Worm (Caenorhabditis elegans) whole organism, young adult: Measurements from ENCODE around the gene hpo-12.
A peak's percentile ranks its signal among the peaks of the same experiment; 100 is the strongest.

ENCODE experiments used
- D2030.7 ChIP-seq: fragments of 200-800 bp; sonication (Bioruptor generic); IDR thresholded peaks from 2 replicates; pipeline ENCODE4 v1.3.6; 2022; ENCODE audit warnings: missing genetic modification reagents, missing genetic modification characterization, missing compliant biosample characterization
- F10E7.11 ChIP-seq: sonication (generic microtip); optimal IDR thresholded peaks from 2 replicates; lab custom pipeline; 2017; ENCODE audit warnings: mild to moderate bottlenecking, missing genetic modification characterization, moderate library complexity, missing compliant biosample characterization
- F33H1.4 ChIP-seq: fragments of 200-800 bp; sonication (Bioruptor generic); IDR thresholded peaks from 2 replicates; pipeline ENCODE4 v1.3.6; 2022; ENCODE audit warnings: missing genetic modification reagents, missing genetic modification characterization, missing compliant biosample characterization
- F49E8.2 ChIP-seq: sonication (generic microtip); optimal IDR thresholded peaks from 3 replicates; lab custom pipeline; 2017; ENCODE audit warnings: missing genetic modification characterization, mild to moderate bottlenecking, missing compliant biosample characterization, antibody characterized with exemption, moderate library complexity; ENCODE audit not compliant: insufficient read depth
- F55B11.4 ChIP-seq: sonication (generic microtip); optimal IDR thresholded peaks from 2 replicates; lab custom pipeline; 2016; ENCODE audit warnings: missing compliant biosample characterization, missing genetic modification characterization, borderline replicate concordance; ENCODE audit not compliant: insufficient read depth
- K11D2.4 ChIP-seq: fragments of 200-800 bp; sonication (Bioruptor generic); IDR thresholded peaks from 2 replicates; pipeline ENCODE4 v1.3.6; 2022; ENCODE audit warnings: missing genetic modification reagents, missing genetic modification characterization, missing compliant biosample characterization
- T07F8.4 ChIP-seq: sonication (generic microtip); optimal IDR thresholded peaks from 2 replicates; lab custom pipeline; 2016; ENCODE audit warnings: mild to moderate bottlenecking, missing genetic modification characterization, moderate library complexity, missing compliant biosample characterization
- Y95B8A.8 ChIP-seq: fragments of 200-800 bp; sonication (Bioruptor generic); IDR thresholded peaks from 2 replicates; pipeline ENCODE4 v1.3.6; 2022; ENCODE audit warnings: missing genetic modification reagents, missing genetic modification characterization, missing compliant biosample characterization
- akir-1 ChIP-seq: fragments of 200-800 bp; sonication (Bioruptor generic); optimal IDR thresholded peaks from 2 replicates; lab custom pipeline; 2018; ENCODE audit warnings: mild to moderate bottlenecking, missing genetic modification characterization, moderate library complexity, missing compliant biosample characterization
- ccch-3 ChIP-seq: fragments of 200-800 bp; sonication (Bioruptor generic); optimal IDR thresholded peaks from 2 replicates; lab custom pipeline; 2018; ENCODE audit warnings: mild to moderate bottlenecking, missing genetic modification characterization, missing compliant biosample characterization
- ceh-100 ChIP-seq: fragments of 200-800 bp; sonication (Bioruptor generic); IDR thresholded peaks from 2 replicates; pipeline ENCODE4 v1.3.6; 2022; ENCODE audit warnings: missing genetic modification reagents, missing genetic modification characterization, missing compliant biosample characterization
- ceh-40 ChIP-seq: fragments of 200-800 bp; sonication (Bioruptor generic); IDR thresholded peaks from 2 replicates; pipeline ENCODE4 v1.3.6; 2022; ENCODE audit warnings: missing genetic modification characterization, missing compliant biosample characterization
- dox-1 ChIP-seq: fragments of 200-800 bp; sonication (Bioruptor generic); IDR thresholded peaks from 2 replicates; pipeline ENCODE4 v1.3.6; 2022; ENCODE audit warnings: missing genetic modification reagents, missing genetic modification characterization, missing compliant biosample characterization
- ets-4 ChIP-seq: fragments of 200-800 bp; sonication (Bioruptor generic); optimal IDR thresholded peaks from 2 replicates; lab custom pipeline; 2018; ENCODE audit warnings: mild to moderate bottlenecking, missing genetic modification characterization, missing compliant biosample characterization
- hmg-1.2 ChIP-seq: fragments of 200-800 bp; sonication (Bioruptor generic); IDR thresholded peaks from 2 replicates; pipeline ENCODE4 v1.3.6; 2022; ENCODE audit warnings: missing genetic modification reagents, missing genetic modification characterization, missing compliant biosample characterization
- hrde-1 ChIP-seq: sonication (generic microtip); optimal IDR thresholded peaks from 2 replicates; lab custom pipeline; 2016; ENCODE audit warnings: missing genetic modification characterization, mild to moderate bottlenecking, missing compliant biosample characterization, moderate library complexity, missing genotype, missing genetic modification reagents, borderline replicate concordance
- let-607 ChIP-seq, 2 experiments: fragments of 200-800 bp in 1 of 2; sonication (Bioruptor generic) in 1 of 2; sonication (generic microtip) in 1 of 2; optimal IDR thresholded peaks; 2 replicates each; lab custom pipeline; 2016 to 2018; ENCODE audit warnings: mild to moderate bottlenecking in 2 of 2, missing compliant biosample characterization in 2 of 2, missing genetic modification characterization in 2 of 2, moderate library complexity in 2 of 2, missing genotype in 1 of 2
- lin-40 ChIP-seq: sonication (generic microtip); optimal IDR thresholded peaks from 2 replicates; lab custom pipeline; 2016; ENCODE audit warnings: missing genetic modification characterization, mild to moderate bottlenecking, missing compliant biosample characterization, missing genotype, missing genetic modification reagents
- lsl-1 ChIP-seq: fragments of 200-800 bp; sonication (Bioruptor generic); optimal IDR thresholded peaks from 2 replicates; lab custom pipeline; 2018; ENCODE audit warnings: mild to moderate bottlenecking, missing genetic modification characterization, moderate library complexity, missing compliant biosample characterization
- madf-3 ChIP-seq: fragments of 200-800 bp; sonication (Bioruptor generic); IDR thresholded peaks from 2 replicates; pipeline ENCODE4 v1.3.6; 2022; ENCODE audit warnings: missing genetic modification reagents, missing genetic modification characterization, missing compliant biosample characterization
- madf-6 ChIP-seq: fragments of 200-800 bp; sonication (Bioruptor generic); IDR thresholded peaks from 2 replicates; pipeline ENCODE4 v1.3.6; 2022; ENCODE audit warnings: missing genetic modification reagents, missing genetic modification characterization, missing compliant biosample characterization
- madf-8 ChIP-seq: fragments of 200-800 bp; sonication (Bioruptor generic); conservative IDR thresholded peaks from 2 replicates; pipeline ENCODE4 v1.3.6; 2022; ENCODE audit warnings: missing genetic modification reagents, missing genetic modification characterization, missing compliant biosample characterization
- mcd-1 ChIP-seq: fragments of 200-800 bp; sonication (Bioruptor generic); IDR thresholded peaks from 2 replicates; pipeline ENCODE4 v1.3.6; 2022; ENCODE audit warnings: missing genetic modification reagents, missing genetic modification characterization, missing compliant biosample characterization
- nfya-2 ChIP-seq: fragments of 200-800 bp; sonication (Bioruptor generic); IDR thresholded peaks from 2 replicates; pipeline ENCODE4 v1.3.6; 2022; ENCODE audit warnings: missing genetic modification reagents, missing genetic modification characterization, missing compliant biosample characterization
- nhr-27 ChIP-seq: fragments of 200-800 bp; sonication (Bioruptor generic); optimal IDR thresholded peaks from 2 replicates; lab custom pipeline; 2018; ENCODE audit warnings: mild to moderate bottlenecking, missing genetic modification characterization, moderate library complexity, missing compliant biosample characterization
- nhr-80 ChIP-seq: sonication (generic microtip); optimal IDR thresholded peaks from 2 replicates; lab custom pipeline; 2016; ENCODE audit warnings: missing genetic modification characterization, missing compliant biosample characterization
- rcor-1 ChIP-seq: fragments of 200-800 bp; sonication (Bioruptor generic); IDR thresholded peaks from 2 replicates; pipeline ENCODE4 v1.3.6; 2022; ENCODE audit warnings: missing genetic modification reagents, missing genetic modification characterization, missing compliant biosample characterization
- repo-1 ChIP-seq: sonication (generic microtip); optimal IDR thresholded peaks from 2 replicates; lab custom pipeline; 2017; ENCODE audit warnings: mild to moderate bottlenecking, missing genetic modification characterization, missing compliant biosample characterization
- sea-2 ChIP-seq: fragments of 200-800 bp; sonication (Bioruptor generic); IDR thresholded peaks from 2 replicates; pipeline ENCODE4 v1.3.6; 2022; ENCODE audit warnings: missing genetic modification characterization, missing compliant biosample characterization
- snpc-1.1 ChIP-seq: sonication (generic microtip); optimal IDR thresholded peaks from 2 replicates; lab custom pipeline; 2017; ENCODE audit warnings: missing genetic modification characterization, mild to moderate bottlenecking, missing compliant biosample characterization, antibody characterized with exemption, moderate library complexity, missing genotype, missing genetic modification reagents; ENCODE audit not compliant: insufficient read depth
- snpc-1.3 ChIP-seq: sonication (generic microtip); optimal IDR thresholded peaks from 2 replicates; lab custom pipeline; 2017; ENCODE audit warnings: missing genetic modification characterization, mild to moderate bottlenecking, missing compliant biosample characterization, antibody characterized with exemption, moderate library complexity, missing genotype, missing genetic modification reagents; ENCODE audit not compliant: insufficient read depth
- snpc-4 ChIP-seq, 5 experiments: fragments of 150-350 bp in 1 of 5; sonication (generic microtip) in 4 of 5; optimal IDR thresholded peaks; 2 replicates each; lab custom pipeline; 2014 to 2018; ENCODE audit warnings: missing genetic modification characterization in 5 of 5, missing biosample characterization in 3 of 5, antibody characterized with exemption in 2 of 5, mild to moderate bottlenecking in 2 of 5, missing compliant biosample characterization in 2 of 5, missing genotype in 2 of 5, moderate library complexity in 2 of 5, missing genetic modification reagents in 1 of 5
- somi-1 ChIP-seq: fragments of 200-800 bp; sonication (Bioruptor generic); optimal IDR thresholded peaks from 2 replicates; lab custom pipeline; 2018; ENCODE audit warnings: mild to moderate bottlenecking, missing genetic modification characterization, missing compliant biosample characterization
- tbp1 ChIP-seq: fragments of 200-800 bp; sonication (Bioruptor generic); optimal IDR thresholded peaks from 2 replicates; lab custom pipeline; 2018; ENCODE audit warnings: mild to moderate bottlenecking, missing genetic modification characterization, missing compliant biosample characterization
- xnd-1 ChIP-seq: sonication (generic microtip); optimal IDR thresholded peaks from 2 replicates; lab custom pipeline; 2016; ENCODE audit warnings: missing genotype, missing genetic modification reagents, missing genetic modification characterization, missing compliant biosample characterization
- ztf-22 ChIP-seq: fragments of 200-800 bp; sonication (Bioruptor generic); optimal IDR thresholded peaks from 2 replicates; lab custom pipeline; 2018; ENCODE audit warnings: mild to moderate bottlenecking, missing genetic modification characterization, moderate library complexity, missing compliant biosample characterization
- ztf-6 ChIP-seq: fragments of 200-800 bp; sonication (Bioruptor generic); IDR thresholded peaks from 2 replicates; pipeline ENCODE4 v1.3.6; 2022; ENCODE audit warnings: missing genetic modification reagents, missing genetic modification characterization, missing compliant biosample characterization

Gene hpo-12

ce11 chrIV:12278507-12278906 is 4.5 kb upstream of the hpo-12 start, which contains the start of the genes tag-335 and vkmt-1:
TSS of gene tag-335 (minus strand) at chrIV:12278594.
TSS of gene vkmt-1 (plus strand) at chrIV:12278725.
- TF ChIP-seq xnd-1 (tag; lab: Kevin White, UChicago), result peak; percentile 48
- TF ChIP-seq akir-1 (GFP tag; lab: Kevin White, UChicago), result no peak
- peak; percentile 24 for TF ChIP-seq snpc-1.3 (tag; lab: Kevin White, UChicago)
- peak in 1 of 2 experiments; percentile 16 for TF ChIP-seq let-607 (tag; optimal IDR thresholded peaks at IDR 0.05; lab: Kevin White, UChicago)
- TF ChIP-seq snpc-4 (GFP tag; optimal IDR thresholded peaks at IDR 0.05; lab: Kevin White, UChicago), result no peak
- peak in 1 of 4 experiments; percentile 21 for TF ChIP-seq snpc-4 (tag; optimal IDR thresholded peaks at IDR 0.05; lab: Kevin White, UChicago)
- TF ChIP-seq madf-6 (GFP tag; lab: Robert Waterston, UW), result peak; percentile 68; the same call in 1 of the 2 replicates
- 0 out of 2 replicates have a peak, but pooled peaks have one; percentile 36 for TF ChIP-seq D2030.7 (GFP tag; lab: Robert Waterston, UW)
- TF ChIP-seq F33H1.4 (GFP tag; lab: Robert Waterston, UW), result peak; percentile 77
- no peak for TF ChIP-seq tbp1 (GFP tag; lab: Kevin White, UChicago)
- peak; percentile 74 for TF ChIP-seq lsl-1
- TF ChIP-seq ccch-3 (GFP tag; lab: Kevin White, UChicago), result no peak
- peak; percentile 11; the same call in 1 of the 2 replicates for TF ChIP-seq madf-8 (GFP tag; lab: Robert Waterston, UW)
- no peak for TF ChIP-seq sea-2 (GFP tag; lab: Robert Waterston, UW)
- TF ChIP-seq dox-1, result 0 out of 2 replicates have a peak, but pooled peaks have one; percentile 17
- TF ChIP-seq, all 124 proteins: peak for 10

DNA sequence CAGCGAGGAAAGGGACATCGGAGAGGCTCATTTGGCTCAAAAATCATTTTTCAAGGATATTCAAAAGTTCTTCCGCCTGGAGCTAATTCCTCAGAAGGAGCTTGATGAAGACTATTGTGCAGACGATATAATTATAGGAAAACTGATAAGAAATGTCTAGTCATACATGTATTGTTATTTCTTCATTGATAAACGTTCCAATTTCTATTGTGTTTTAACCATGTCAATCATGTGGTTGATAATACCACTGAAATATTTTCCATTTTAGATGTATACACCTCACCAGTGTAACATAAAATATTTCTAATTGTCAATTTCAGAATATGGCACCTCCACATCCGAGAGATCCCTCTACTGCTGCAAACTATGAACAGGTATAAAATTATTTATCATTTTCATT is 3.6 kb upstream of the hpo-12 start, which contains the start of gene ltah-1.1:
Gene ltah-1.1 (plus strand): TSS at position 283 of the 400 bp plus-strand sequence.
- TF ChIP-seq K11D2.4, result no peak
- TF ChIP-seq let-607 (tag; optimal IDR thresholded peaks at IDR 0.05; lab: Kevin White, UChicago), result peak; percentile 2 to 23
- no peak for TF ChIP-seq repo-1 (tag; lab: Kevin White, UChicago)
- TF ChIP-seq T07F8.4, result no peak
- TF ChIP-seq snpc-4 (GFP tag; optimal IDR thresholded peaks at IDR 0.05; lab: Kevin White, UChicago), result no peak
- TF ChIP-seq snpc-4 (tag; optimal IDR thresholded peaks at IDR 0.05; lab: Kevin White, UChicago), result no peak
- no peak for TF ChIP-seq ets-4 (GFP tag; lab: Kevin White, UChicago)
- no peak for TF ChIP-seq F10E7.11 (tag; lab: Kevin White, UChicago)
- TF ChIP-seq madf-6 (GFP tag; lab: Robert Waterston, UW), result no peak
- TF ChIP-seq somi-1 (GFP tag; lab: Kevin White, UChicago), result no peak
- no peak for TF ChIP-seq ztf-22
- TF ChIP-seq mcd-1 (GFP tag; lab: Robert Waterston, UW), result no peak
- peak; percentile 55 for TF ChIP-seq nhr-80 (tag; lab: Kevin White, UChicago)
- no peak for TF ChIP-seq lin-40 (tag; lab: Kevin White, UChicago)
- TF ChIP-seq rcor-1 (GFP tag; lab: Robert Waterston, UW), result no peak

ce11 chrIV:12282157-12282789 is 700 bp upstream of the hpo-12 start, which contains the start of the genes C42C1.12 and C42C1.19:
TSS of gene C42C1.12 (minus strand) at chrIV:12282207.
TSS of gene C42C1.19 (plus strand) at chrIV:12282739.
- TF ChIP-seq ceh-40 (GFP tag; lab: Robert Waterston, UW), result no peak
- 0 out of 2 replicates have a peak, but pooled peaks have one; percentile 24 for TF ChIP-seq F33H1.4 (GFP tag; lab: Robert Waterston, UW)
- no peak for TF ChIP-seq ztf-6 (GFP tag; lab: Robert Waterston, UW)
- no peak for TF ChIP-seq ceh-100 (GFP tag; lab: Robert Waterston, UW)

ce11 chrIV:12287628-12288027 is 4.7 kb downstream of the hpo-12 start, which contains the start of gene erl-1:
TSS of gene erl-1 (plus strand) at chrIV:12287928.
- no peak for TF ChIP-seq ztf-22
- TF ChIP-seq nfya-2 (GFP tag; lab: Robert Waterston, UW), result no peak
- TF ChIP-seq hrde-1 (tag; lab: Kevin White, UChicago), result no peak
- TF ChIP-seq F55B11.4, result no peak
- TF ChIP-seq madf-3 (GFP tag; lab: Robert Waterston, UW), result no peak
- TF ChIP-seq F49E8.2 (tag; lab: Kevin White, UChicago), result no peak
- no peak for TF ChIP-seq hmg-1.2
- no peak for TF ChIP-seq nhr-27 (tag; lab: Kevin White, UChicago)
- TF ChIP-seq Y95B8A.8, result no peak
- TF ChIP-seq snpc-1.1 (tag; lab: Kevin White, UChicago), result no peak
